Worm (Caenorhabditis elegans) whole organism, L2 larva: ENCODE data around the gene wrt-7.

Experiments used
- C34F6.9 ChIP-seq: fragments of 150-350 bp; optimal IDR thresholded peaks from 2 replicates; lab custom pipeline; 2014; ENCODE audit warnings: missing biosample characterization, missing genetic modification characterization
- F13H6.1 ChIP-seq: sonication (generic microtip); optimal IDR thresholded peaks from 2 replicates; lab custom pipeline; 2016; ENCODE audit warnings: missing genetic modification characterization, missing compliant biosample characterization
- R02D3.7 ChIP-seq: fragments of 150-350 bp; optimal IDR thresholded peaks from 2 replicates; lab custom pipeline; 2014; ENCODE audit warnings: missing biosample characterization, missing genetic modification characterization
- ZK546.5 ChIP-seq: sonication (generic microtip); optimal IDR thresholded peaks from 2 replicates; lab custom pipeline; 2017; ENCODE audit warnings: missing biosample characterization, missing genetic modification characterization
- alr-1 ChIP-seq: fragments of 150-350 bp; optimal IDR thresholded peaks from 2 replicates; lab custom pipeline; 2014; ENCODE audit warnings: missing biosample characterization, missing genetic modification characterization
- aly-2 ChIP-seq: fragments of 150-350 bp; optimal IDR thresholded peaks from 2 replicates; lab custom pipeline; 2014; ENCODE audit warnings: missing biosample characterization, missing genetic modification characterization
- ama-1 ChIP-seq: fragments of 150-350 bp; optimal IDR thresholded peaks from 2 replicates; lab custom pipeline; 2018; ENCODE audit warnings: inconsistent platforms
- blmp-1 ChIP-seq: sonication (generic microtip); optimal IDR thresholded peaks from 2 replicates; lab custom pipeline; 2017; ENCODE audit warnings: missing genetic modification characterization, mild to moderate bottlenecking, missing compliant biosample characterization, antibody characterized with exemption, moderate library complexity; ENCODE audit not compliant: insufficient read depth
- ceh-16 ChIP-seq: fragments of 150-350 bp; optimal IDR thresholded peaks from 2 replicates; lab custom pipeline; 2014; ENCODE audit warnings: missing biosample characterization, missing genetic modification characterization
- ceh-82 ChIP-seq: fragments of 150-350 bp; optimal IDR thresholded peaks from 2 replicates; lab custom pipeline; 2014; ENCODE audit warnings: missing biosample characterization, missing genetic modification characterization
- egl-27 ChIP-seq: sonication (generic microtip); optimal IDR thresholded peaks from 3 replicates; lab custom pipeline; 2017; ENCODE audit warnings: missing biosample characterization, missing genetic modification reagents, missing genetic modification characterization
- elt-1 ChIP-seq: fragments of 150-350 bp; optimal IDR thresholded peaks from 2 replicates; lab custom pipeline; 2014; ENCODE audit warnings: missing biosample characterization, missing genetic modification characterization
- elt-3 ChIP-seq: sonication (generic microtip); optimal IDR thresholded peaks from 2 replicates; lab custom pipeline; 2017; ENCODE audit warnings: missing biosample characterization, missing genetic modification characterization
- fos-1 ChIP-seq: fragments of 150-350 bp; optimal IDR thresholded peaks from 2 replicates; lab custom pipeline; 2014; ENCODE audit warnings: missing biosample characterization, missing genetic modification characterization
- gmeb-1 ChIP-seq: fragments of 150-350 bp; optimal IDR thresholded peaks from 2 replicates; lab custom pipeline; 2014; ENCODE audit warnings: missing biosample characterization, missing genetic modification characterization
- lin-13 ChIP-seq: fragments of 150-350 bp; optimal IDR thresholded peaks from 2 replicates; lab custom pipeline; 2014; ENCODE audit warnings: missing biosample characterization, missing genetic modification reagents, missing genetic modification characterization
- lin-39 ChIP-seq: fragments of 150-350 bp; optimal IDR thresholded peaks from 2 replicates; lab custom pipeline; 2014; ENCODE audit warnings: missing biosample characterization, missing genetic modification reagents, missing genetic modification characterization
- lsy-2 ChIP-seq, 2 experiments: fragments of 150-350 bp in 1 of 2; sonication (generic microtip) in 1 of 2; optimal IDR thresholded peaks; 2 replicates each; lab custom pipeline; 2014 to 2017; ENCODE audit warnings: missing biosample characterization in 2 of 2, missing genetic modification characterization in 2 of 2
- mab-5 ChIP-seq: fragments of 150-350 bp; optimal IDR thresholded peaks from 2 replicates; lab custom pipeline; 2014; ENCODE audit warnings: missing biosample characterization, missing genetic modification characterization
- mdl-1 ChIP-seq, 2 experiments: fragments of 150-350 bp in 1 of 2; sonication (generic microtip) in 1 of 2; optimal IDR thresholded peaks; 2 replicates each; lab custom pipeline; 2017; ENCODE audit warnings: missing biosample characterization in 2 of 2, missing genetic modification characterization in 2 of 2
- nhr-10 ChIP-seq: sonication (generic microtip); optimal IDR thresholded peaks from 2 replicates; lab custom pipeline; 2017; ENCODE audit warnings: missing biosample characterization, missing genetic modification characterization
- nhr-11 ChIP-seq: fragments of 150-350 bp; optimal IDR thresholded peaks from 2 replicates; lab custom pipeline; 2014; ENCODE audit warnings: missing biosample characterization, missing genetic modification characterization
- nhr-12 ChIP-seq: fragments of 150-350 bp; optimal IDR thresholded peaks from 2 replicates; lab custom pipeline; 2014; ENCODE audit warnings: missing biosample characterization, missing genetic modification characterization
- nhr-129 ChIP-seq: fragments of 150-350 bp; optimal IDR thresholded peaks from 2 replicates; lab custom pipeline; 2014; ENCODE audit warnings: missing biosample characterization, missing genetic modification characterization
- nhr-21 ChIP-seq: fragments of 150-350 bp; optimal IDR thresholded peaks from 2 replicates; lab custom pipeline; 2014; ENCODE audit warnings: missing biosample characterization, missing genetic modification characterization
- nhr-23 ChIP-seq: fragments of 150-350 bp; optimal IDR thresholded peaks from 2 replicates; lab custom pipeline; 2014; ENCODE audit warnings: missing biosample characterization, missing genetic modification reagents, missing genetic modification characterization
- nhr-237 ChIP-seq: fragments of 150-350 bp; optimal IDR thresholded peaks from 2 replicates; lab custom pipeline; 2014; ENCODE audit warnings: missing biosample characterization, missing genetic modification characterization
- nhr-25 ChIP-seq: fragments of 150-350 bp; sonication (generic microtip); optimal IDR thresholded peaks from 3 replicates; lab custom pipeline; 2014; ENCODE audit warnings: missing biosample characterization, missing genetic modification characterization
- nhr-6 ChIP-seq: fragments of 150-350 bp; optimal IDR thresholded peaks from 2 replicates; lab custom pipeline; 2014; ENCODE audit warnings: missing biosample characterization, missing genetic modification characterization
- peb-1 ChIP-seq: fragments of 150-350 bp; optimal IDR thresholded peaks from 2 replicates; lab custom pipeline; 2014; ENCODE audit warnings: missing biosample characterization, missing genetic modification characterization
- sem-4 ChIP-seq: fragments of 150-350 bp; optimal IDR thresholded peaks from 2 replicates; lab custom pipeline; 2014; ENCODE audit warnings: missing biosample characterization, missing genetic modification reagents, missing genetic modification characterization
- skn-1 ChIP-seq: sonication (generic microtip); optimal IDR thresholded peaks from 2 replicates; lab custom pipeline; 2017; ENCODE audit warnings: missing biosample characterization, missing genetic modification characterization
- sma-3 ChIP-seq: sonication (generic microtip); optimal IDR thresholded peaks from 2 replicates; lab custom pipeline; 2016; ENCODE audit warnings: missing genetic modification reagents, missing genetic modification characterization, missing compliant biosample characterization
- snpc-4 ChIP-seq: fragments of 150-350 bp; optimal IDR thresholded peaks from 2 replicates; lab custom pipeline; 2014; ENCODE audit warnings: missing biosample characterization, missing genetic modification characterization
- unc-39 ChIP-seq: fragments of 150-350 bp; optimal IDR thresholded peaks from 2 replicates; lab custom pipeline; 2014; ENCODE audit warnings: missing biosample characterization, missing genetic modification characterization
- unc-55 ChIP-seq: fragments of 150-350 bp; sonication (generic microtip); optimal IDR thresholded peaks from 3 replicates; lab custom pipeline; 2014; ENCODE audit warnings: missing biosample characterization, missing genetic modification reagents, missing genetic modification characterization
- unc-62 ChIP-seq: fragments of 150-350 bp; optimal IDR thresholded peaks from 2 replicates; lab custom pipeline; 2014; ENCODE audit warnings: missing biosample characterization, missing genetic modification reagents, missing genetic modification characterization
- zag-1 ChIP-seq: fragments of 150-350 bp; optimal IDR thresholded peaks from 2 replicates; lab custom pipeline; 2014; ENCODE audit warnings: missing biosample characterization, missing genetic modification characterization
- ztf-1 ChIP-seq: fragments of 200-800 bp; sonication (Bioruptor generic); conservative IDR thresholded peaks from 2 replicates; pipeline ENCODE4 v1.3.6; 2022; ENCODE audit warnings: missing genetic modification characterization, missing compliant biosample characterization
- ztf-11 ChIP-seq: sonication (generic microtip); optimal IDR thresholded peaks from 2 replicates; lab custom pipeline; 2017; ENCODE audit warnings: missing biosample characterization, missing genetic modification characterization

Gene wrt-7

ce11 chrV:15332851-15333250 lies 4.5 kb downstream of the wrt-7 start, which contains the start of gene srw-113:
Gene srw-113 (plus strand): TSS chrV:15333151.
- TF ChIP-seq egl-27 (no peak), lin-39 (tag; lab: Kevin White, UChicago) (no peak), aly-2 (tag; lab: Kevin White, UChicago) (no peak), skn-1 (no peak), nhr-237 (tag; lab: Kevin White, UChicago) (no peak), sem-4 (tag; lab: Kevin White, UChicago) (no peak), lin-13 (GFP tag; lab: Kevin White, UChicago) (no peak), alr-1 (tag; lab: Kevin White, UChicago) (no peak), ZK546.5 (tag; lab: Kevin White, UChicago) (no peak), nhr-129 (no peak), ama-1 (lab: Kevin White, UChicago) (no peak), sma-3 (GFP tag; lab: Kevin White, UChicago) (no peak), nhr-25 (no peak), lsy-2 (tag; optimal IDR thresholded peaks at IDR 0.05; lab: Kevin White, UChicago) (no peak), ztf-1 (GFP tag; lab: Robert Waterston, UW) (no peak), nhr-10 (tag; lab: Kevin White, UChicago) (no peak), nhr-12 (tag; lab: Kevin White, UChicago) (no peak), blmp-1 (tag; lab: Kevin White, UChicago) (no peak), gmeb-1 (tag; lab: Kevin White, UChicago) (no peak), nhr-23 (tag; lab: Kevin White, UChicago) (no peak)

DNA sequence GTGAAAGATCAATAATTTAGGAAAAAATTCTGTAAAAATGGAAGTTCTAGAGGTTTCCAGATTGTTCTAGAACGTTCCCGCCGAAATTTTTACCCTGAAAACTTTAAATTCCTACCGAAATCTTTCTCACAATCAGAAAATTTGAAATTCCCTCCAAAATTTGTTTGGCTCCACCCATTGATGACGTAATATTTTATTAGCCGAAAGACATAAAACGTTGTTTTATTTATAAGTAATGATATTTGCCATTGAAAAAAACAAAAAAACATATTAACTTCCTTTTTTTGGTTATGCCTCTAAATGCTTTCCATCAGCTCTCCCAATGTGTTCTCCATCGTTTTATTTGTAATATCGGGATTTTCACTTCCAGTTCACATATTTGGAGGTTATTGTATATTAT lies 7.0 kb downstream of the wrt-7 start, which contains the start of gene srh-295:
Gene srh-295, plus strand, starts transcription at position 301 of the 400 bp plus-strand sequence.
- TF ChIP-seq elt-3 (tag; lab: Kevin White, UChicago) (no peak), nhr-6 (no peak), blmp-1 (tag; lab: Kevin White, UChicago) (no peak), egl-27 (no peak), ceh-82 (tag; lab: Kevin White, UChicago) (no peak), ztf-1 (GFP tag; lab: Robert Waterston, UW) (no peak), lin-13 (GFP tag; lab: Kevin White, UChicago) (no peak), elt-1 (tag; lab: Kevin White, UChicago) (no peak), ama-1 (lab: Kevin White, UChicago) (no peak), nhr-11 (tag; lab: Kevin White, UChicago) (no peak)

- TF ChIP-seq snpc-4 (no peak), fos-1 (tag; lab: Kevin White, UChicago) (peak; percentile 72)
Observed at ce11 chrV:15327745-15328447, 9.4 kb downstream of the wrt-7 start, which contains the start of gene ZK1037.6. Gene ZK1037.6 (minus strand): TSS chrV:15327795.

- peak; percentile 94 for TF ChIP-seq fos-1 (tag; lab: Kevin White, UChicago)
- TF ChIP-seq C34F6.9: no peak
- no peak for TF ChIP-seq elt-3 (tag; lab: Kevin White, UChicago)
- no peak for TF ChIP-seq mab-5 (tag; lab: Kevin White, UChicago)
- TF ChIP-seq skn-1: no peak
Observed at ce11 chrV:15323417-15323816, 13.9 kb downstream of the wrt-7 start.

ce11 chrV:15322653-15323052 lies 14.7 kb downstream of the wrt-7 start, which contains the start of gene nhr-247:
Gene nhr-247 (plus strand): TSS chrV:15322982.
- peak; percentile 69 for TF ChIP-seq fos-1 (tag; lab: Kevin White, UChicago)

DNA sequence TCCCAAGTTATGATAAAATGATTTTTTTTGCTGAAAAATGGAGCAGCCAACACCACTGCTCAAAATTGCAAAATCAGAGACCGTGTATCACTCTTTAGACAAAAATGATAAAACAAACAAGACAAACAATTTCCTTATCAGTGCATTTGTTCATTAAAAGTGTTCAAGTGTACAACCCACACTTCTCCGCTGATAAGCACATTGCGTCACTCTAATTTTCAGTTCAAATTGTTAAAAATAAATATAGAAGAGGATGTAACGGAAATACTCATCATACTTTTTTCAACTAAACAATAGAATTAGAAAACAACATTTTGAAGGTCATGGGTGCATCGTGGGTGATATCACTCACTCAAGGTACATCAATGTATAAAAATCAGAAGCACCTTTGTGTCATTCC lies 18.7 kb downstream of the wrt-7 start, which contains the start of gene nhr-291:
Gene nhr-291, plus strand, starts transcription at position 324 of the 400 bp plus-strand sequence.
- TF ChIP-seq peb-1 (no peak), R02D3.7 (tag; lab: Kevin White, UChicago) (no peak), nhr-12 (tag; lab: Kevin White, UChicago) (no peak), aly-2 (tag; lab: Kevin White, UChicago) (no peak), skn-1 (no peak), blmp-1 (tag; lab: Kevin White, UChicago) (no peak), nhr-23 (tag; lab: Kevin White, UChicago) (no peak), lin-13 (GFP tag; lab: Kevin White, UChicago) (no peak), nhr-21 (no peak), nhr-11 (tag; lab: Kevin White, UChicago) (no peak), F13H6.1 (tag; lab: Kevin White, UChicago) (no peak), zag-1 (tag; lab: Kevin White, UChicago) (no peak), ztf-11 (tag; lab: Kevin White, UChicago) (no peak), mdl-1 (tag; optimal IDR thresholded peaks at IDR 0.05; lab: Kevin White, UChicago) (no peak), fos-1 (tag; lab: Kevin White, UChicago) (peak; percentile 99), ceh-16 (tag; lab: Kevin White, UChicago) (no peak), C34F6.9 (no peak), unc-39 (tag; lab: Kevin White, UChicago) (no peak), elt-1 (tag; lab: Kevin White, UChicago) (no peak), elt-3 (tag; lab: Kevin White, UChicago) (no peak), nhr-237 (tag; lab: Kevin White, UChicago) (no peak), nhr-25 (no peak), ama-1 (lab: Kevin White, UChicago) (no peak), sma-3 (GFP tag; lab: Kevin White, UChicago) (peak; percentile 11), unc-62 (GFP tag; lab: Kevin White, UChicago) (no peak), snpc-4 (no peak), unc-55 (GFP tag; lab: Kevin White, UChicago) (no peak)
